Worm (Caenorhabditis elegans) whole organism, late embryonic: Measurements from ENCODE around the gene srh-52.

Experiments used
- C08G9.2 ChIP-seq: sonication (generic microtip); optimal IDR thresholded peaks from 2 replicates; lab custom pipeline; 2016; ENCODE audit warnings: mild to moderate bottlenecking, missing genetic modification characterization, moderate library complexity, missing compliant biosample characterization
- C38D4.7 ChIP-seq: fragments of 200-800 bp; sonication (Bioruptor generic); optimal IDR thresholded peaks from 2 replicates; lab custom pipeline; 2018; ENCODE audit warnings: mild to moderate bottlenecking, missing genetic modification characterization, moderate library complexity, missing compliant biosample characterization
- K09A11.1 ChIP-seq: sonication (generic microtip); optimal IDR thresholded peaks from 2 replicates; lab custom pipeline; 2017; ENCODE audit warnings: antibody characterized with exemption, mild to moderate bottlenecking, missing genetic modification characterization, missing compliant biosample characterization; ENCODE audit not compliant: insufficient read depth
- Y22D7AL.16 ChIP-seq: sonication (generic microtip); optimal IDR thresholded peaks from 2 replicates; lab custom pipeline; 2016; ENCODE audit warnings: missing genetic modification characterization, missing compliant biosample characterization
- ama-1 ChIP-seq: fragments of 150-350 bp; optimal IDR thresholded peaks from 2 replicates; lab custom pipeline; 2014
- ceh-14 ChIP-seq: sonication (generic microtip); optimal IDR thresholded peaks from 2 replicates; lab custom pipeline; 2016; ENCODE audit warnings: missing genotype, missing genetic modification characterization, missing compliant biosample characterization
- ceh-18 ChIP-seq: sonication (generic microtip); optimal IDR thresholded peaks from 2 replicates; lab custom pipeline; 2016; ENCODE audit warnings: missing genetic modification characterization, missing compliant biosample characterization
- ceh-19 ChIP-seq: fragments of 200-800 bp; sonication (Bioruptor generic); optimal IDR thresholded peaks from 2 replicates; lab custom pipeline; 2018; ENCODE audit warnings: mild to moderate bottlenecking, missing genetic modification characterization, missing compliant biosample characterization
- ceh-24 ChIP-seq: sonication (generic microtip); optimal IDR thresholded peaks from 2 replicates; lab custom pipeline; 2016; ENCODE audit warnings: mild to moderate bottlenecking, missing genetic modification characterization, missing compliant biosample characterization
- ceh-34 ChIP-seq: sonication (generic microtip); optimal IDR thresholded peaks from 2 replicates; lab custom pipeline; 2016; ENCODE audit warnings: mild to moderate bottlenecking, missing genetic modification characterization, missing compliant biosample characterization
- ceh-45 ChIP-seq: fragments of 200-800 bp; sonication (Bioruptor generic); IDR thresholded peaks from 2 replicates; pipeline ENCODE4 v1.3.6; 2022; ENCODE audit warnings: missing genetic modification reagents, missing genetic modification characterization, missing compliant biosample characterization
- ceh-6 ChIP-seq: fragments of 200-800 bp; sonication (Bioruptor generic); optimal IDR thresholded peaks from 2 replicates; lab custom pipeline; 2018; ENCODE audit warnings: mild to moderate bottlenecking, missing genetic modification characterization, missing compliant biosample characterization
- elt-2 ChIP-seq: sonication (generic microtip); optimal IDR thresholded peaks from 2 replicates; lab custom pipeline; 2016; ENCODE audit warnings: missing genetic modification reagents, missing genetic modification characterization, missing compliant biosample characterization
- elt-4 ChIP-seq: sonication (generic microtip); optimal IDR thresholded peaks from 2 replicates; lab custom pipeline; 2016; ENCODE audit warnings: missing genetic modification characterization, missing compliant biosample characterization
- ets-4 ChIP-seq: sonication (generic microtip); optimal IDR thresholded peaks from 2 replicates; lab custom pipeline; 2016; ENCODE audit warnings: missing genetic modification characterization, missing compliant biosample characterization
- eyg-1 ChIP-seq: sonication (generic microtip); optimal IDR thresholded peaks from 2 replicates; lab custom pipeline; 2016; ENCODE audit warnings: missing genotype, missing genetic modification characterization, missing compliant biosample characterization
- fax-1 ChIP-seq: sonication (generic microtip); optimal IDR thresholded peaks from 2 replicates; lab custom pipeline; 2016; ENCODE audit warnings: missing genotype, missing genetic modification characterization, missing compliant biosample characterization
- fkh-10 ChIP-seq: fragments of 150-350 bp; optimal IDR thresholded peaks from 2 replicates; lab custom pipeline; 2014; ENCODE audit warnings: missing biosample characterization, missing genetic modification reagents, missing genetic modification characterization
- gmeb-2 ChIP-seq: sonication (generic microtip); optimal IDR thresholded peaks from 2 replicates; lab custom pipeline; 2016; ENCODE audit warnings: missing genetic modification characterization, inconsistent platforms, missing compliant biosample characterization
- hlh-30 ChIP-seq: sonication (generic microtip); optimal IDR thresholded peaks from 2 replicates; lab custom pipeline; 2017; ENCODE audit warnings: antibody characterized with exemption, missing genetic modification characterization, missing compliant biosample characterization; ENCODE audit not compliant: insufficient read depth
- lin-11 ChIP-seq: fragments of 200-800 bp; sonication (Bioruptor generic); optimal IDR thresholded peaks from 2 replicates; lab custom pipeline; 2018; ENCODE audit warnings: mild to moderate bottlenecking, missing genetic modification characterization, missing compliant biosample characterization
- madf-2 ChIP-seq: sonication (generic microtip); optimal IDR thresholded peaks from 2 replicates; lab custom pipeline; 2017; ENCODE audit warnings: missing genetic modification characterization, missing compliant biosample characterization
- mec-3 ChIP-seq: sonication (generic microtip); optimal IDR thresholded peaks from 2 replicates; lab custom pipeline; 2016; ENCODE audit warnings: borderline replicate concordance, missing genetic modification characterization, missing compliant biosample characterization
- nfya-1 ChIP-seq: sonication (generic microtip); optimal IDR thresholded peaks from 2 replicates; lab custom pipeline; 2017; ENCODE audit warnings: missing genetic modification characterization, mild to moderate bottlenecking, missing compliant biosample characterization, antibody characterized with exemption, moderate library complexity
- nhr-232 ChIP-seq: sonication (generic microtip); optimal IDR thresholded peaks from 2 replicates; lab custom pipeline; 2016; ENCODE audit warnings: missing genetic modification characterization, missing compliant biosample characterization
- pag-3 ChIP-seq: sonication (generic microtip); optimal IDR thresholded peaks from 2 replicates; lab custom pipeline; 2016; ENCODE audit warnings: missing compliant biosample characterization, missing genetic modification characterization, borderline replicate concordance
- pax-1 ChIP-seq: fragments of 150-350 bp; optimal IDR thresholded peaks from 2 replicates; lab custom pipeline; 2014; ENCODE audit warnings: missing biosample characterization, missing genetic modification characterization
- pha-2 ChIP-seq: sonication (generic microtip); optimal IDR thresholded peaks from 2 replicates; lab custom pipeline; 2017; ENCODE audit warnings: mild to moderate bottlenecking, missing genetic modification characterization, missing compliant biosample characterization
- pha-4 ChIP-seq: fragments of 150-350 bp; optimal IDR thresholded peaks from 2 replicates; lab custom pipeline; 2018; ENCODE audit warnings: missing biosample characterization, missing genetic modification reagents, missing genetic modification characterization
- ref-2 ChIP-seq: sonication (generic microtip); optimal IDR thresholded peaks from 2 replicates; lab custom pipeline; 2016; ENCODE audit warnings: missing genetic modification characterization, missing compliant biosample characterization
- rnt-1 ChIP-seq: sonication (generic microtip); optimal IDR thresholded peaks from 2 replicates; lab custom pipeline; 2016; ENCODE audit warnings: missing genetic modification characterization, missing compliant biosample characterization
- sdc-2 ChIP-seq: sonication (generic microtip); optimal IDR thresholded peaks from 2 replicates; lab custom pipeline; 2016; ENCODE audit warnings: missing genotype, missing genetic modification characterization, missing compliant biosample characterization
- sox-2 ChIP-seq: fragments of 200-800 bp; sonication (Bioruptor generic); IDR thresholded peaks from 2 replicates; pipeline ENCODE4 v1.3.6; 2022; ENCODE audit warnings: missing genetic modification reagents, missing genetic modification characterization, missing compliant biosample characterization
- syd-9 ChIP-seq: sonication (generic microtip); optimal IDR thresholded peaks from 2 replicates; lab custom pipeline; 2016; ENCODE audit warnings: mild to moderate bottlenecking, missing genetic modification characterization, moderate library complexity, missing compliant biosample characterization
- tbx-7 ChIP-seq: sonication (generic microtip); optimal IDR thresholded peaks from 2 replicates; lab custom pipeline; 2016; ENCODE audit warnings: missing genotype, missing genetic modification characterization, missing compliant biosample characterization
- unc-42 ChIP-seq: sonication (generic microtip); optimal IDR thresholded peaks from 2 replicates; lab custom pipeline; 2016; ENCODE audit warnings: missing genotype, missing genetic modification characterization, missing compliant biosample characterization
- unc-86 ChIP-seq: sonication (generic microtip); optimal IDR thresholded peaks from 2 replicates; lab custom pipeline; 2016; ENCODE audit warnings: missing genetic modification characterization, missing compliant biosample characterization
- zip-5 ChIP-seq: sonication (generic microtip); optimal IDR thresholded peaks from 2 replicates; lab custom pipeline; 2016; ENCODE audit warnings: missing genetic modification characterization, missing compliant biosample characterization

Gene srh-52

DNA sequence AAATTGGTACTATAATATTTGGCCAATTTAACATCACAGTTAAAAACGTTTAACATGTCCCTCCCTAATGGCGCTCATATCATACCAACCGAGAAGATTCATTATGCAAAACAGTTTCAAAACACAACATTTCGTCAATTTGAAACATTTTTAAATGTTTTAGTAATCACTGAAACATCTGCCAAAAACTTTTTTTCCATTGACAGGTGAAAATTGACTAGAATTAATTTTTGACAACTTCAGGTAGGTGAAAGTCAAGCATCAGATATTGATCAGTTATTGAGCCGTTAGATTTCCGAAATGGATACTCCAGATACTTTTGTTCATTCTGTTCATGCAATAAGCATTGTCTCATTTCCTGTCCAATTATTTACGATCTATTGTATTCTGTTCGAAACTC lies 30.8 kb upstream of the srh-52 start, which contains the start of gene srh-257:
Gene srh-257, plus strand, starts transcription at position 301 of the 400 bp plus-strand sequence.
- TF ChIP-seq ets-4 (tag; lab: Kevin White, UChicago) (no peak), C08G9.2 (tag; lab: Kevin White, UChicago) (no peak), pax-1 (no peak), mec-3 (no peak), lin-11 (no peak), zip-5 (tag; lab: Kevin White, UChicago) (no peak)

ce11 chrV:15404859-15405258 lies 28.7 kb upstream of the srh-52 start, which contains the start of gene srh-258:
Gene srh-258, plus strand, starts transcription at chrV:15405159.
- no peak for TF ChIP-seq ama-1 (lab: Kevin White, UChicago)
- no peak for TF ChIP-seq ceh-14 (tag; lab: Kevin White, UChicago)
- no peak for TF ChIP-seq C38D4.7 (GFP tag; lab: Kevin White, UChicago)
- TF ChIP-seq ets-4 (tag; lab: Kevin White, UChicago) = no peak
- no peak for TF ChIP-seq ref-2 (tag; lab: Kevin White, UChicago)
- TF ChIP-seq unc-86 (tag; lab: Kevin White, UChicago) = no peak

DNA sequence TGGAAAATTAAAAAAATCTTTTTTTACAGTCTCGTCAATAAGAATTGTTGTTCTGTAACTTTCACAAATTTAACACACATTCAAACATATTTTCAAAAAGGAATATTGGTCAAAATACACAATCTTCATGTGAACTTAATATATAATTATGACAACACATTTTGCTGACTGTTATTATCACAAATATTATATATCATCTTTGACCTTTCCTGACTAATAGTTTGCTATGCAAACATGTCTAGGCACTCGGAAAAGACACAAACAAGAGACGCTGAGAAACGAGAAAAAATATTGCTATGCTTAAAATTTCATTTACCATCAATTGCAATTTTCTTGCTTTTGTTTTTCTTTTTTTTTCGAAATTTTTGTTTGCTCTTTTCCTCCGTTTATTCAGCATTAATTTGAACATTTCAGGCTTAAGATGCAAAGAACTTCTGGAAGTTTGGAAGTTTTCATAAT lies 25.8 kb upstream of the srh-52 start, which contains the start of gene fbxa-135:
Gene fbxa-135, plus strand, starts transcription at position 409 of the 459 bp plus-strand sequence.
- TF ChIP-seq eyg-1 (tag; lab: Kevin White, UChicago) (no peak), ceh-14 (tag; lab: Kevin White, UChicago) (no peak), Y22D7AL.16 (no peak), elt-4 (tag; lab: Kevin White, UChicago) (no peak), ets-4 (tag; lab: Kevin White, UChicago) (no peak), pha-2 (no peak), ceh-18 (no peak), pax-1 (no peak), unc-42 (tag; lab: Kevin White, UChicago) (no peak), nfya-1 (tag; lab: Kevin White, UChicago) (no peak), zip-5 (tag; lab: Kevin White, UChicago) (no peak), sox-2 (no peak), elt-2 (tag; lab: Kevin White, UChicago) (no peak), nhr-232 (no peak), fkh-10 (GFP tag; lab: Kevin White, UChicago) (no peak), mec-3 (no peak), hlh-30 (tag; lab: Kevin White, UChicago) (no peak), ceh-24 (tag; lab: Kevin White, UChicago) (no peak), K09A11.1 (tag; lab: Kevin White, UChicago) (no peak), gmeb-2 (tag; lab: Kevin White, UChicago) (no peak)
- TF ChIP-seq, all 69 proteins: peak for 0

DNA sequence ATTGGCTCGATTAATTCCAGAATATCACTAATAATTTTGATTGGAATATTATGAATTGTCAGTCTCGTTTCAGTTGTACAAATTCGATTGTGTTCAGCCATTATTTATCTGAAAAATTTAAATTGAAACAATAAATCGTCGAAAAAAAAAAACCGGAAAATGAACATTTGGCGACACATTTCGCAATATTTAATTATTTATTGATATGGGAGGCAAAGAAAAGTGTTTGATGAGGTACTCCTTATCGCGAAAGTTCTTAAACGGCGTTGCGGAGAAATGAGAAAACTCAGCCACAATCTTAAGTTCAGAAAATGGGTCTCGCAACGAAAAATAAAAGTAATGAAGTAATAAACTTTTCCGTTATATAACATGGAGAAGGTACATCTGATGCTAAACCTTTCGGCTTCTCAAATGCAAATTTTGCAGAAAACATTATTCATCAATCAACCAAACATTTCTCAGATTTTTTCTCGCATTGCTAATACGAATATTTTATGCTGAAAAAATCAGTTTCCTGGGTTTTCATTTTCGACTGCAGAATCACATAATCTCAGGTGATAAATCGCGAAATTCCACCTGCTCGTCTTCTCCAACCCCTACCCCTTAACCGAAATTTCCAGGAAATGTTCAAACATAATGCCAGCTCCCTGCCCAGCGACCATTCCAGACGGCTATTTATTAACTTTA lies 23.7 kb upstream of the srh-52 start, which contains the start of the genes T06E6.15 and sri-7:
Gene T06E6.15, minus strand, starts transcription at position 101 of the 687 bp plus-strand sequence.
Gene sri-7, plus strand, starts transcription at position 637 of the 687 bp plus-strand sequence.
- TF ChIP-seq elt-2 (tag; lab: Kevin White, UChicago) (no peak), eyg-1 (tag; lab: Kevin White, UChicago) (no peak), sdc-2 (tag; lab: Kevin White, UChicago) (no peak), ceh-45 (GFP tag; lab: Robert Waterston, UW) (no peak), ceh-34 (tag; lab: Kevin White, UChicago) (no peak), ceh-6 (GFP tag; lab: Kevin White, UChicago) (no peak)

DNA sequence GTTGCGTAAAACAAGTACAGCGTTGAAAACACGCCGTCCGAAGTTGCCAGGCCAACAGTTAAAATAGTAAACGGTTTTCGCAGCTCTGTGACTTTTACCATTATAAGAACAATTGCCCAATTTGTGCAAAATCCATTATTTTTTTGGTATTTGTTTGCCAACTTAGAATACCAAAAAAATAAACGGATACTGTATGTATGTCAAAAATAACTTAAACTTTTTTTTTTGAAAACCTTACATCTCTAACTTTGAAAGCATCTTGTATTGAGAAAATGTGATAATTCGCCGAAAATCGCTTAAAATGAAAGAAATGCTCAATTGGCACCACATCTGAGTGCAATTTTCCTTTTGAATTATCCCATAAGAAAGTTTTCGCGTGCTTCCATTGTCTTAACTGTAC lies 22.6 kb upstream of the srh-52 start, which contains the start of gene fbxa-199:
Gene fbxa-199, minus strand, starts transcription at position 101 of the 400 bp plus-strand sequence.
- TF ChIP-seq fax-1 (tag; lab: Kevin White, UChicago) (no peak), tbx-7 (tag; lab: Kevin White, UChicago) (no peak), ceh-19 (no peak), syd-9 (no peak), pax-1 (no peak), madf-2 (tag; lab: Kevin White, UChicago) (no peak), pag-3 (tag; lab: Kevin White, UChicago) (no peak), pha-4 (tag; lab: Kevin White, UChicago) (no peak), hlh-30 (tag; lab: Kevin White, UChicago) (no peak), rnt-1 (tag; lab: Kevin White, UChicago) (no peak), ref-2 (tag; lab: Kevin White, UChicago) (no peak), elt-2 (tag; lab: Kevin White, UChicago) (no peak)
